Worm (Caenorhabditis elegans): ENCODE results near the gene T04A6.1.

T04A6.1 gene

DNA sequence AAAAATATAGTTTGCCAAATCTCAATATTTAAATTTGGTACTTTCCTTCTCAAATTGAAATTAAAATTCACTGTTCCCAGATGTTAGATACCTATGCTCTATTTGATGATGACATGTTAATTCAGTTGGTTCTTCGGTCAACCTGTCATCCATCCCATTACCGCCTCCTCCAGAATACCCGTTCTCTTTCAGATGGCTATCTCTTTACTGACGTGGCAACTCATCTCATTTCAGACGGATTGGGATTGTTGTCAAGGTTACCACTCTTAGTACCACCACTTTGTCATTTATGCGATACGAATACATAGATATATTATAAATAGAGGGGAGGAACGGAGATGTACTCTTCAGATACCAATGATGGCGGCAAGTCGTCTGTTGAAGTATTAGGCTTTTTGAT, 5.0 kb downstream of the T04A6.1 start:
- TF ChIP-seq unc-62 (GFP tag; optimal IDR thresholded peaks at IDR 0.05): no peak

ce11 chrIII:7622922-7623321, 6.6 kb downstream of the T04A6.1 start:
- TF ChIP-seq unc-62 (GFP tag; optimal IDR thresholded peaks at IDR 0.05): no peak

ce11 chrIII:7625086-7625485, 8.8 kb downstream of the T04A6.1 start, which contains the start of gene fbn-1:
fbn-1 (plus strand) TSS chrIII:7625386.
- TF ChIP-seq unc-62 (GFP tag; optimal IDR thresholded peaks at IDR 0.05): no peak

DNA sequence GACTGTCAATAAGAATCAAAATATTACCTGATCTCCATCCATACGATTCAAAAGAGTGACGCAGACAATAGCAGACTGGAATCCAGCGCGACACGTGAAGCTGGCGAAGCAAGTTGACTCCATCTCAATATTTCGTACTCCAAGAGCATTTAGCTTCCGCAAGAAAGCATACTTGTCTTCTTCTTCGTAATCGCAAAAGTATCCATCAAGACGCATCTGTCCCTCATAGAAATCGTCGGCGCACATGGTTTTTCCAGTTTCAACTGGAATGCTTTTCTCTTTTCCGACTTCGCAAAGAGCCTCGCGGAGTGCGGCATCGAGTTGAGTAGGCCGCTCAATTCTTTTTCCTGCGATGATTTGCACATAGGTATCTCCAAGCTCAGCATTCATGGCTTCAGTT, 25.0 kb downstream of the T04A6.1 start:
- no peak for TF ChIP-seq unc-62 (GFP tag; optimal IDR thresholded peaks at IDR 0.05)

DNA sequence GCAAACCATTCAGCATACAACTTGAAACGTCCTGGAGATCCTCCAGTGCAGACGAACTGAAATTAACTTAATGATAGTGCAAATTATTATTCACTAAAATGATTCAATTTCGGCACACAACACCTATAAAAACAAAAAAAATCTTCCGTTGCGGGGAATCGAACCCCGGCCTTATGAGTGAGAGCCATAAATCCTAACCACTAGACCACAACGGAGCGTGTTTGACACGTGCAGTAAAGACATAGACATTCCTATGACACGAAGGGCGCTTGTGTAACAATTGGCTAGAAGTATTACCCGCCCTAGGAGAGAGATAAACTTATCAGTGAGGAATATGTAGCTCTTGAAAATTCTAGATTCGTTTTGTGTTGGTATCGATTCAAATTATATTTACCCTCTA, 25.7 kb downstream of the T04A6.1 start:
- no peak for TF ChIP-seq unc-62 (GFP tag; optimal IDR thresholded peaks at IDR 0.05)

DNA sequence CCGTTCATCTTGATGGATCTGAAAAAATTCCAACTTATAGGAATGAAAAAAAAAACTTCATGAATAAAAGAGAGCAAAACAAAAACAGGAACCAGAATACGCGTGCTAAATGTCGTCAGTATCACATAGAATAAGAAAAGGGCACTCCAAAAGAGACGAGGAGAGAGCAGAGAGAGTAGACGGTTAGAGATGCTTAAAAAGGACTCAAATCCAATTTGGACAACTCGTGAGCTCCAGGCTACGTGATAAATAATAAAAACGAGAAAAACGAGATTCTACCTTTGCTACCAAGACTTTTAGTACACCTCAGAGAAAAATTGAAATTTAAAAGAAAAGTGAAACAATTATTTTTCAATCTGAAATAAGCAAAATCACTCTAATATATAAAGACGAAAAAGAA, 26.8 kb downstream of the T04A6.1 start, which contains the start of gene upp-1:
upp-1 (minus strand) TSS at position 18 of the 400 bp plus-strand sequence.
- TF ChIP-seq unc-62 (GFP tag; optimal IDR thresholded peaks at IDR 0.05): no peak

DNA sequence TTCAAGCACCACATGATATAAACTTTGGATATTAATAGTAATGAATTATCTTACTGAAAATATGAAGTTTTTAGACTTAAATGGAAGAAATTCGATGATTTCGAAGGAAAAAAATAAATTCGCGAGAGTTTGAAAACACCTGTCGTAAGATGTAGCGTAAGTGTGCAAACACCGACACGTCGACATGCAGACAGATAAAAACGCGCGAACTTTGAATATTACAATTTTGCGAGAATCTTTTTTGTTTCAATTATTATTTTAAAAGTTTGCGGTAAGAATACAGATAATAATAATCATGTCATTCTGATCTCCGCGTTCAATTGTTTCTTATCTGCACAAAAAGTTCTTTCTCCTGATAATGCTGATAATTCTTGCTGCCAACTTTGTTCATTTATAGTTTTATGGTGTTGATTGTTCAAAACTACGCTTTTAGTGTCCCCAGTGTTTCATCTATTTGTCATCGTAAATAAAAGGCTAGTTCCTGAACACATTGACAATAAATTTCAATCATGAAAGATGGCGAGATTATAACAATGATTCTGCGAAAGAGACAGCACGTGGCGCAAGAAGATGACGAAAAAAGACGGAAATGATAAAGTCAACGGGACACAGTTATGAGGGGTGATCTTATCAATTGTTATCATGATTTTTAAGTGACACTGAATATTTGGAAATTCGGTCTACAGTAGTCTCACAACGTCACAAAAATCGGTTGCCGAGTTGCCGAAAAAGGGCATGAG, 27.7 kb downstream of the T04A6.1 start:
- no peak for TF ChIP-seq unc-62 (GFP tag; optimal IDR thresholded peaks at IDR 0.05)

ce11 chrIII:7645075-7645474, 28.7 kb downstream of the T04A6.1 start:
- no peak for TF ChIP-seq unc-62 (GFP tag; optimal IDR thresholded peaks at IDR 0.05)

ce11 chrIII:7648841-7649240, 32.5 kb downstream of the T04A6.1 start:
- no peak for TF ChIP-seq unc-62 (GFP tag; optimal IDR thresholded peaks at IDR 0.05)

- no peak for TF ChIP-seq unc-62 (GFP tag; optimal IDR thresholded peaks at IDR 0.05)
Measured at ce11 chrIII:7655498-7655897, 39.2 kb downstream of the T04A6.1 start.

ce11 chrIII:7655932-7656331, 39.6 kb downstream of the T04A6.1 start, which contains the start of gene baz-2:
baz-2 (minus strand) TSS chrIII:7656032.
- TF ChIP-seq unc-62 (GFP tag; optimal IDR thresholded peaks at IDR 0.05): no peak

DNA sequence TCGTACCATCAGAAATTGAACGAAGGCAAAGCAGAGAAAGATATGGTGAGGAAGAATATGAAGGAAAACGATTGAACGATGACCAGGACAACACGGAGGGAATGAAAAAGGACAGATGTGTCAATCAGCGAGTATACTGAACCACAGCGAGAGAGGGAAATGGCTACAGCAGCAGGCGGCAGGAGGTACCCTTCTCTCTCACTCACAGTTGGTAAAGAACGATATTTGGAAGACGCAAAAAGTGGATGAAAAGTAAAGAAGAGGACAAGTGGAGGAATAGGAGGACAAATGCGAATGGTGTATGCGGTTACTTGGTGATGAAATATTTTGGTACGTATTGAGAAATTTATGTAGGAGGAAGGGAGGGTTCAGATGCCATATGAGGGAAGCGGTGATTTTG, 40.1 kb downstream of the T04A6.1 start, which contains the start of gene ZK783.7:
ZK783.7 (plus strand) TSS at position 246 of the 400 bp plus-strand sequence.
- TF ChIP-seq unc-62 (GFP tag; optimal IDR thresholded peaks at IDR 0.05): no peak

- no peak for TF ChIP-seq unc-62 (GFP tag; optimal IDR thresholded peaks at IDR 0.05)
Measured at ce11 chrIII:7659440-7659839, 43.1 kb downstream of the T04A6.1 start.

ce11 chrIII:7661162-7661561, 44.8 kb downstream of the T04A6.1 start:
- TF ChIP-seq unc-62 (GFP tag; optimal IDR thresholded peaks at IDR 0.05): no peak

- TF ChIP-seq unc-62 (GFP tag; optimal IDR thresholded peaks at IDR 0.05): no peak
Measured at ce11 chrIII:7661978-7662377, 45.6 kb downstream of the T04A6.1 start, which contains the start of gene lido-18. lido-18 (plus strand) TSS chrIII:7662278.

DNA sequence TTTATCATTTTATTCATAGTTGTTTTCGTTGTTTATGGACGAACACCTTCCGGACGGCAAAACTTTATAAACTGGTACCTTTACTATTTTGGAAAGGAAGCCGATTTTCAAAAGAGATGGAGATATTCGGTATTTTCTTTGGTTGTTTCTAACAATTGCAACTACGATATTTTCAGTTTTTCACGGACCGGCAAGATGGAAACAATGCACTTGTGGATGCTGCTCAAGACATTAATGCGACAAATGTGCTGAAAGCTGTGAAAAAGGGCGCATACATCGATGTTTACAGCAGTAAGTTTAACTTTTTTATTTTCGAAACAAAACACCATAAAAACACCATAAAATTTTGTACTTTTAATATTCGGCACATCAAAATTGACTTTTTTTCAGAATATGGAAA, 49.6 kb downstream of the T04A6.1 start:
- TF ChIP-seq unc-62 (GFP tag; optimal IDR thresholded peaks at IDR 0.05): no peak

All from whole organism, dauer.